Fruit fly (Drosophila melanogaster): ENCODE data around the gene Jhbp2.

DNA sequence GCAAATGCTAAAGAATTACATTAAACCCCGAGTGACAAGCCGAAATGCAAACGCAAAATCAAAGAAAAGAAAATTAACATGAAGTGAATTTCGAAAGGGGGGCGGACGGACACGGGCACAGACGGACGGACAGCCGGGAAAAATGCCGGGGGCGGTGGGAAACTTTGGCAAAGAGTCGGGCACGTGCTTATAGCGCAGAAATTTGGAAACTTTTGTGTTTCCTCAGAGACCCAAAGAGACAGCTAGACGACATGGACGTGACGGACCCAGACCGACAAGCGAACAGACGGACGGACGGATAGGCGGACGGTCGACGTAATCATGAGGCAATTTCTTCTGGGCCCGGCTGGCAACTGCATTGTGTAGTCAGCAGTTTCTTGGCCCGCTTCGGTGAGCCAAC, 37.6 kb upstream of the Jhbp2 start:
- TF ChIP-seq CTCF (optimal IDR thresholded peaks at IDR 0.05), result no peak
- TF ChIP-seq CG8478 (optimal IDR thresholded peaks at IDR 0.05), result no peak

Measured in S2 (cell line).